Fruit fly (Drosophila melanogaster): Measurements from ENCODE around the gene CG43082.

The CG43082 gene

dm6 chr3L:15646182-15646581 is 15.5 kb upstream of the CG43082 start (continued):
- no peak for TF ChIP-seq Oli (tag; optimal IDR thresholded peaks at IDR 0.05)
- TF ChIP-seq CG9727 (GFP tag; optimal IDR thresholded peaks at IDR 0.05) = peak; percentile 7
- no peak for TF ChIP-seq CG12219 (GFP tag; optimal IDR thresholded peaks at IDR 0.05)
- TF ChIP-seq CG2712 (tag; optimal IDR thresholded peaks at IDR 0.05) = peak; percentile 30
- no peak for TF ChIP-seq ham (GFP tag; IDR thresholded peaks at IDR 0.05)
- TF ChIP-seq sens (GFP tag) = peak; percentile 70
- no peak for TF ChIP-seq mld (GFP tag; IDR thresholded peaks at IDR 0.05; ENCODE audit: partially characterized antibody)
- TF ChIP-seq bsh (GFP tag; optimal IDR thresholded peaks at IDR 0.05) = peak in 1 of 2 experiments; percentile 29
- no peak for TF ChIP-seq rib (GFP tag; IDR thresholded peaks at IDR 0.05)
- TF ChIP-seq CG4854 (GFP tag; optimal IDR thresholded peaks at IDR 0.05) = no peak
- no peak for TF ChIP-seq YL-1 (GFP tag; optimal IDR thresholded peaks at IDR 0.05)
- no peak for TF ChIP-seq CG3163 (GFP tag; optimal IDR thresholded peaks at IDR 0.05)
- TF ChIP-seq CG2202 (tag; optimal IDR thresholded peaks at IDR 0.05) = no peak
- TF ChIP-seq NC2α (GFP tag; optimal IDR thresholded peaks at IDR 0.05) = no peak
- no peak for TF ChIP-seq Vsx1 (GFP tag; optimal IDR thresholded peaks at IDR 0.05)
- no peak for TF ChIP-seq CG30020 (tag; optimal IDR thresholded peaks at IDR 0.05)
- TF ChIP-seq ab (GFP tag; optimal IDR thresholded peaks at IDR 0.05) = no peak
- no peak for TF ChIP-seq Rx (GFP tag; IDR thresholded peaks at IDR 0.05)
- TF ChIP-seq ind (GFP tag; optimal IDR thresholded peaks at IDR 0.05) = no peak
- TF ChIP-seq inv (GFP tag; IDR thresholded peaks at IDR 0.05; ENCODE audit: partially characterized antibody) = no peak
- no peak for TF ChIP-seq MBD-R2 (GFP tag; IDR thresholded peaks at IDR 0.05)
- TF ChIP-seq corto (GFP tag; optimal IDR thresholded peaks at IDR 0.05) = no peak
- no peak for TF ChIP-seq CG13287 (GFP tag; IDR thresholded peaks at IDR 0.05; ENCODE audit: partially characterized antibody)
- no peak for TF ChIP-seq CG10543 (GFP tag; optimal IDR thresholded peaks at IDR 0.05)
- TF ChIP-seq exex (tag; optimal IDR thresholded peaks at IDR 0.05) = no peak
- TF ChIP-seq CG7987 (GFP tag; optimal IDR thresholded peaks at IDR 0.05) = no peak
- TF ChIP-seq Rfx (GFP tag; IDR thresholded peaks at IDR 0.05) = no peak
- peak; percentile 17 for TF ChIP-seq Ets65A (GFP tag)
- TF ChIP-seq HmgZ (tag; optimal IDR thresholded peaks at IDR 0.05) = no peak
- no peak for TF ChIP-seq Kr (GFP tag; optimal IDR thresholded peaks at IDR 0.05)
- TF ChIP-seq CG3838 (GFP tag; optimal IDR thresholded peaks at IDR 0.05) = no peak
- peak; percentile 3 for TF ChIP-seq CG7839 (tag; optimal IDR thresholded peaks at IDR 0.05)
- TF ChIP-seq CG18619 (GFP tag; optimal IDR thresholded peaks at IDR 0.05) = no peak
- no peak for TF ChIP-seq usp (GFP tag; optimal IDR thresholded peaks at IDR 0.05)
- no peak for TF ChIP-seq CG14014 (GFP tag; IDR thresholded peaks at IDR 0.05)
- TF ChIP-seq CG17829 (tag; optimal IDR thresholded peaks at IDR 0.05) = peak; percentile 5
- TF ChIP-seq vnd (GFP tag; IDR thresholded peaks at IDR 0.05; ENCODE audit: partially characterized antibody) = no peak
- TF ChIP-seq Ptx1 (GFP tag; IDR thresholded peaks at IDR 0.05) = no peak
- TF ChIP-seq CG17328 (GFP tag; IDR thresholded peaks at IDR 0.05) = peak; percentile 28; the same call in 1 of the 2 replicates
- TF ChIP-seq MTF-1 (GFP tag; optimal IDR thresholded peaks at IDR 0.05; ENCODE audit: borderline replicate concordance) = no peak
- TF ChIP-seq eyg (GFP tag; optimal IDR thresholded peaks at IDR 0.05) = no peak
- TF ChIP-seq ato (GFP tag; IDR thresholded peaks at IDR 0.05; ENCODE audit: partially characterized antibody) = no peak
- no peak for TF ChIP-seq prd (optimal IDR thresholded peaks at IDR 0.05)
- TF ChIP-seq prd (GFP tag; IDR thresholded peaks at IDR 0.05) = peak; percentile 38; the same call in 1 of the 3 replicates
- TF ChIP-seq CG10147 (GFP tag; optimal IDR thresholded peaks at IDR 0.05) = no peak
- TF ChIP-seq CG1603 (tag; optimal IDR thresholded peaks at IDR 0.05) = peak; percentile 15
- TF ChIP-seq dm (GFP tag; optimal IDR thresholded peaks at IDR 0.05) = no peak
- TF ChIP-seq CG16813 (GFP tag; IDR thresholded peaks at IDR 0.05; ENCODE audit: partially characterized antibody) = no peak
- TF ChIP-seq zen2 (GFP tag; IDR thresholded peaks at IDR 0.05; ENCODE audit: partially characterized antibody) = no peak
- no peak for TF ChIP-seq tin (GFP tag; optimal IDR thresholded peaks at IDR 0.05)
- no peak for TF ChIP-seq tgo (GFP tag; IDR thresholded peaks at IDR 0.05)
- no peak for TF ChIP-seq CG5245 (GFP tag; optimal IDR thresholded peaks at IDR 0.05)
